Fruit fly (Drosophila melanogaster) whole organism, embryonic: ENCODE measurements around the gene CG3339.

Experiments used
- Atf3 ChIP-seq: fragments of 200-800 bp; sonication (Bioruptor generic); optimal IDR thresholded peaks from 3 replicates; lab custom pipeline; 2016; ENCODE audit warnings: missing biosample characterization, missing genetic modification characterization
- Bdp1 ChIP-seq: fragments of 200-800 bp; sonication (Bioruptor generic); optimal IDR thresholded peaks from 3 replicates; lab custom pipeline; 2016; ENCODE audit warnings: missing biosample characterization, missing genetic modification characterization
- CG10147 ChIP-seq: fragments of 200-800 bp; sonication (Bioruptor generic); optimal IDR thresholded peaks from 2 replicates; lab custom pipeline; 2019; ENCODE audit warnings: missing biosample characterization, mild to moderate bottlenecking, missing genetic modification characterization, moderate library complexity
- CG12769 ChIP-seq: fragments of 200-800 bp; sonication (Bioruptor generic); optimal IDR thresholded peaks from 2 replicates; lab custom pipeline; 2019; ENCODE audit warnings: missing biosample characterization, mild to moderate bottlenecking, missing genetic modification characterization, moderate library complexity
- CG13296 ChIP-seq: fragments of 200-800 bp; sonication (Bioruptor generic); optimal IDR thresholded peaks from 3 replicates; lab custom pipeline; 2018; ENCODE audit warnings: missing biosample characterization, mild to moderate bottlenecking, missing genetic modification characterization
- CG14667 ChIP-seq: fragments of 200-800 bp; sonication (Bioruptor generic); IDR thresholded peaks from 2 replicates; pipeline ENCODE4 v1.3.6; 2022; ENCODE audit warnings: missing biosample characterization, missing genetic modification characterization
- CG17361 ChIP-seq: fragments of 200-800 bp; sonication (Bioruptor generic); IDR thresholded peaks from 3 replicates; pipeline ENCODE4 v1.3.6; 2022; ENCODE audit warnings: missing biosample characterization, missing genetic modification characterization
- CG1792 ChIP-seq: fragments of 200-800 bp; sonication (Bioruptor generic); optimal IDR thresholded peaks from 2 replicates; lab custom pipeline; 2016; ENCODE audit warnings: missing biosample characterization, missing genetic modification characterization
- CG2129 ChIP-seq: fragments of 200-800 bp; sonication (Bioruptor generic); IDR thresholded peaks from 2 replicates; pipeline ENCODE4 v1.3.6; 2022; ENCODE audit warnings: missing biosample characterization, missing genetic modification characterization; ENCODE audit not compliant: partially characterized antibody
- CG30431 ChIP-seq: fragments of 200-800 bp; sonication (Bioruptor generic); optimal IDR thresholded peaks from 2 replicates; lab custom pipeline; 2017; ENCODE audit warnings: missing biosample characterization, missing genetic modification characterization
- CG3847 ChIP-seq: fragments of 200-800 bp; sonication (Bioruptor generic); IDR thresholded peaks from 2 replicates; pipeline ENCODE4 v1.3.6; 2022; ENCODE audit warnings: missing biosample characterization, missing genetic modification characterization
- CG9797 ChIP-seq: fragments of 200-800 bp; sonication (Bioruptor generic); optimal IDR thresholded peaks from 3 replicates; lab custom pipeline; 2018; ENCODE audit warnings: missing biosample characterization, mild to moderate bottlenecking, missing genetic modification characterization
- Drgx ChIP-seq: fragments of 200-800 bp; sonication (Bioruptor generic); IDR thresholded peaks from 2 replicates; pipeline ENCODE4 v1.3.6; 2022; ENCODE audit warnings: missing biosample characterization, missing genetic modification characterization
- Hsf ChIP-seq: fragments of 200-800 bp; sonication (Bioruptor generic); optimal IDR thresholded peaks from 3 replicates; lab custom pipeline; 2016; ENCODE audit warnings: missing biosample characterization, missing genetic modification characterization
- Myb ChIP-seq: fragments of 200-800 bp; sonication (Bioruptor generic); optimal IDR thresholded peaks from 2 replicates; lab custom pipeline; 2016; ENCODE audit warnings: missing biosample characterization, missing genetic modification characterization
- NfI ChIP-seq: fragments of 200-800 bp; sonication (Bioruptor generic); optimal IDR thresholded peaks from 3 replicates; lab custom pipeline; 2018; ENCODE audit warnings: missing biosample characterization, mild to moderate bottlenecking, missing genetic modification characterization, moderate library complexity
- Opbp ChIP-seq: fragments of 200-800 bp; sonication (Bioruptor generic); IDR thresholded peaks from 3 replicates; pipeline ENCODE4 v1.3.6; 2022; ENCODE audit warnings: missing biosample characterization, missing genetic modification characterization; ENCODE audit not compliant: partially characterized antibody
- Optix ChIP-seq: fragments of 200-800 bp; sonication (Bioruptor generic); IDR thresholded peaks from 3 replicates; pipeline ENCODE4 v1.3.6; 2022; ENCODE audit warnings: missing biosample characterization, missing genetic modification characterization
- Usf ChIP-seq: fragments of 200-800 bp; sonication (Bioruptor generic); optimal IDR thresholded peaks from 2 replicates; lab custom pipeline; 2017; ENCODE audit warnings: missing genotype, missing biosample characterization, missing genetic modification characterization
- ac ChIP-seq: fragments of 200-800 bp; sonication (Bioruptor generic); optimal IDR thresholded peaks from 3 replicates; lab custom pipeline; 2017; ENCODE audit warnings: missing biosample characterization, mild to moderate bottlenecking, missing genetic modification characterization
- amos ChIP-seq: fragments of 200-800 bp; sonication (Bioruptor generic); IDR thresholded peaks from 2 replicates; pipeline ENCODE4 v1.3.6; 2022; ENCODE audit warnings: missing biosample characterization, missing genetic modification characterization; ENCODE audit not compliant: partially characterized antibody
- ara ChIP-seq: fragments of 200-800 bp; sonication (Bioruptor generic); IDR thresholded peaks from 2 replicates; pipeline ENCODE4 v1.3.6; 2022; ENCODE audit warnings: missing biosample characterization, missing genetic modification characterization
- az2 ChIP-seq: fragments of 200-800 bp; sonication (Bioruptor generic); optimal IDR thresholded peaks from 3 replicates; lab custom pipeline; 2016; ENCODE audit warnings: missing biosample characterization, missing genetic modification characterization
- bowl ChIP-seq: fragments of 200-800 bp; sonication (Bioruptor generic); IDR thresholded peaks from 2 replicates; pipeline ENCODE4 v1.3.6; 2022; ENCODE audit warnings: missing biosample characterization, missing genetic modification characterization
- ci ChIP-seq: fragments of 200-800 bp; sonication (Bioruptor generic); IDR thresholded peaks from 3 replicates; pipeline ENCODE4 v1.3.6; 2022; ENCODE audit warnings: missing biosample characterization, missing genetic modification characterization
- esg ChIP-seq: fragments of 200-800 bp; sonication (Bioruptor generic); conservative IDR thresholded peaks from 2 replicates; pipeline ENCODE4 v1.3.6; 2022; ENCODE audit warnings: missing biosample characterization, missing genetic modification characterization
- fd102C ChIP-seq: fragments of 200-800 bp; sonication (Bioruptor generic); optimal IDR thresholded peaks from 2 replicates; lab custom pipeline; 2018; ENCODE audit warnings: missing biosample characterization, mild to moderate bottlenecking, missing genetic modification characterization, moderate library complexity
- grau ChIP-seq: fragments of 200-800 bp; optimal IDR thresholded peaks from 3 replicates; lab custom pipeline; 2019; ENCODE audit warnings: missing biosample characterization, mild to moderate bottlenecking, missing genetic modification characterization, moderate library complexity
- gro ChIP-seq: fragments of 200-800 bp; sonication (Bioruptor generic); optimal IDR thresholded peaks from 2 replicates; lab custom pipeline; 2016; ENCODE audit warnings: missing biosample characterization, missing genetic modification characterization
- hth ChIP-seq: fragments of >200 bp; optimal IDR thresholded peaks from 2 replicates; lab custom pipeline; 2017; ENCODE audit warnings: inconsistent platforms
- kay ChIP-seq: fragments of 200-800 bp; sonication (Bioruptor generic); optimal IDR thresholded peaks from 2 replicates; lab custom pipeline; 2016; ENCODE audit warnings: missing biosample characterization, missing genetic modification characterization
- lbe ChIP-seq: fragments of 200-800 bp; sonication (Bioruptor generic); optimal IDR thresholded peaks from 2 replicates; lab custom pipeline; 2016; ENCODE audit warnings: missing biosample characterization, mild to moderate bottlenecking, missing genetic modification characterization
- lmd ChIP-seq: fragments of 200-800 bp; sonication (Bioruptor generic); IDR thresholded peaks from 2 replicates; pipeline ENCODE4 v1.3.6; 2022; ENCODE audit warnings: missing biosample characterization, missing genetic modification characterization
- lola ChIP-seq, 3 experiments: fragments of >200 bp in 2 of 3; fragments of 200-800 bp in 1 of 3; sonication (Bioruptor generic) in 1 of 3; optimal IDR thresholded peaks; 2 replicates each; lab custom pipeline; 2017 to 2019; ENCODE audit warnings: missing biosample characterization in 3 of 3, missing genetic modification characterization in 3 of 3, mild to moderate bottlenecking in 1 of 3, moderate library complexity in 1 of 3
- lov ChIP-seq, 2 experiments: fragments of 200-800 bp in 1 of 2; fragments of >200 bp in 1 of 2; sonication (Bioruptor generic) in 1 of 2; IDR thresholded peaks in 1 of 2; optimal IDR thresholded peaks in 1 of 2; 2 replicates in 1 of 2; 3 replicates in 1 of 2; pipeline versions ENCODE4 v1.3.6 to Lab custom; 2017 to 2022; ENCODE audit warnings: missing biosample characterization in 1 of 2, missing genetic modification characterization in 1 of 2
- nom ChIP-seq: fragments of 200-800 bp; sonication (Bioruptor generic); optimal IDR thresholded peaks from 2 replicates; lab custom pipeline; 2017; ENCODE audit warnings: missing biosample characterization, missing genetic modification characterization, mild to moderate bottlenecking, moderate library complexity, missing genetic modification reagents
- otp ChIP-seq: fragments of 200-800 bp; sonication (Bioruptor generic); IDR thresholded peaks from 3 replicates; pipeline ENCODE4, ENCODE4 v1.3.6; 2022; ENCODE audit warnings: missing biosample characterization, missing genetic modification characterization
- peb ChIP-seq: fragments of 200-800 bp; sonication (Bioruptor generic); IDR thresholded peaks from 2 replicates; pipeline ENCODE4 v1.3.6; 2022; ENCODE audit warnings: missing biosample characterization, missing genetic modification characterization
- pnt ChIP-seq: fragments of 200-800 bp; sonication (Bioruptor generic); optimal IDR thresholded peaks from 3 replicates; lab custom pipeline; 2016; ENCODE audit warnings: missing biosample characterization, missing genetic modification characterization
- prd ChIP-seq, 3 experiments: fragments of >200 bp in 2 of 3; fragments of 200-800 bp in 1 of 3; sonication (Bioruptor generic) in 1 of 3; optimal IDR thresholded peaks in 2 of 3; IDR thresholded peaks in 1 of 3; 2 replicates in 2 of 3; 3 replicates in 1 of 3; pipeline versions ENCODE4 v1.3.6 to Lab custom; 2017 to 2022; ENCODE audit warnings: missing biosample characterization in 1 of 3, missing genetic modification characterization in 1 of 3
- rib ChIP-seq: fragments of 200-800 bp; sonication (Bioruptor generic); IDR thresholded peaks from 2 replicates; pipeline ENCODE4 v1.3.6; 2022; ENCODE audit warnings: missing biosample characterization, missing genetic modification characterization
- sc ChIP-seq, 3 experiments: fragments of >200 bp in 2 of 3; fragments of 200-800 bp in 1 of 3; sonication (Bioruptor generic) in 1 of 3; optimal IDR thresholded peaks; 2 replicates in 2 of 3; 3 replicates in 1 of 3; lab custom pipeline; 2017; ENCODE audit warnings: mild to moderate bottlenecking in 1 of 3, missing biosample characterization in 1 of 3, missing genetic modification characterization in 1 of 3, missing genetic modification reagents in 1 of 3
- seq ChIP-seq: fragments of 200-800 bp; sonication (Bioruptor generic); IDR thresholded peaks from 2 replicates; pipeline ENCODE4 v1.3.6; 2022; ENCODE audit warnings: missing biosample characterization, missing genetic modification characterization
- sima ChIP-seq: fragments of 200-800 bp; sonication (Bioruptor generic); optimal IDR thresholded peaks from 2 replicates; lab custom pipeline; 2016; ENCODE audit warnings: missing biosample characterization, missing genetic modification characterization
- so ChIP-seq: fragments of 200-800 bp; sonication (Bioruptor generic); IDR thresholded peaks from 3 replicates; pipeline ENCODE4 v1.3.6; 2022; ENCODE audit warnings: missing biosample characterization, missing genetic modification characterization
- vfl ChIP-seq: fragments of 200-800 bp; sonication (Bioruptor generic); optimal IDR thresholded peaks from 2 replicates; lab custom pipeline; 2016; ENCODE audit warnings: missing biosample characterization, missing genetic modification characterization
- vvl ChIP-seq: fragments of 200-800 bp; sonication (Bioruptor generic); IDR thresholded peaks from 2 replicates; pipeline ENCODE4 v1.3.6; 2022; ENCODE audit warnings: missing biosample characterization, missing genetic modification characterization
- wdn ChIP-seq: fragments of 200-800 bp; sonication (Bioruptor generic); IDR thresholded peaks from 2 replicates; pipeline ENCODE4 v1.3.6; 2022; ENCODE audit warnings: missing biosample characterization, missing genetic modification characterization
- zen ChIP-seq: fragments of 200-800 bp; sonication (Bioruptor generic); optimal IDR thresholded peaks from 3 replicates; lab custom pipeline; 2018; ENCODE audit warnings: missing biosample characterization, mild to moderate bottlenecking, missing genetic modification characterization, moderate library complexity

Gene CG3339

DNA sequence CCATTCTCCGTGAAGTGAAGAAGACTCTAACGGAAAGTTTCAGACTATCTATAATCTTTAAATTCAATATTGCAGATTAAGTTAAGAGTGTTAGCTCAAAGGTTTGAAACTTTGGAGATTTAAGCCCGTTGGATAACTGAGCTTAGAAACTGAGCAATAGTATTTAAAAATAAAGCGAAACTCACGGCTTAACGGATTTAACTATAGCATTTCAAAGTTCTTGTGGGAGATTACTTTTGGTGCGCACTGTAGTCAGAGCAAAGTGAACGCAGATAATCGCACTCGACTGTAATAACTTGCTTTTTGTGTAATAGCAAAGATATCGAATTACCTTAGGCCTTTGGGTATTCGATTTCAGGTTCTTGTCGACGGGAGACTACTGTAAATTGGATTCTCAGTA lies 39.8 kb downstream of the CG3339 start, which contains the start of gene mrt (continued):
- TF ChIP-seq CG13296 (GFP tag; lab: Kevin White, UChicago) (no peak), lmd (GFP tag; lab: Robert Waterston, UW) (peak; percentile 69), Opbp (GFP tag; lab: Robert Waterston, UW) (no peak), Drgx (GFP tag; lab: Robert Waterston, UW) (peak; percentile 56; the same call in 1 of the 2 replicates), Hsf (GFP tag; lab: Kevin White, UChicago) (peak; percentile 19), otp (GFP tag; lab: Robert Waterston, UW) (peak; percentile 52; the same call in 1 of the 3 replicates), CG12769 (tag; lab: Kevin White, UChicago) (peak; percentile 30), CG2129 (GFP tag; lab: Robert Waterston, UW) (no peak), esg (GFP tag; lab: Robert Waterston, UW) (peak; percentile 38), amos (peak; percentile 10; the same call in 1 of the 2 replicates), ac (GFP tag; lab: Kevin White, UChicago) (no peak), gro (GFP tag; lab: Kevin White, UChicago) (peak; percentile 36), sc (optimal IDR thresholded peaks at IDR 0.05; lab: Kevin White, UChicago) (no peak), sc (GFP tag; optimal IDR thresholded peaks at IDR 0.05; lab: Kevin White, UChicago) (no peak), lov (optimal IDR thresholded peaks at IDR 0.05; lab: Kevin White, UChicago) (no peak), lov (GFP tag; IDR thresholded peaks at IDR 0.05; lab: Robert Waterston, UW) (no peak), CG17361 (GFP tag; lab: Robert Waterston, UW) (peak; percentile 49; the same call in 2 of the 3 replicates), CG10147 (GFP tag; lab: Kevin White, UChicago) (no peak), vfl (GFP tag; lab: Kevin White, UChicago) (peak; percentile 24), az2 (GFP tag; lab: Kevin White, UChicago) (peak; percentile 46), Atf3 (no peak), ci (GFP tag; lab: Robert Waterston, UW) (0 out of 3 replicates have a peak, but pooled peaks have one; percentile 24), zen (tag; lab: Kevin White, UChicago) (no peak), bowl (GFP tag; lab: Robert Waterston, UW) (0 out of 2 replicates have a peak, but pooled peaks have one; percentile 25), ara (no peak), CG1792 (GFP tag; lab: Kevin White, UChicago) (peak; percentile 10), lbe (GFP tag; lab: Kevin White, UChicago) (no peak), Optix (GFP tag; lab: Robert Waterston, UW) (no peak), CG14667 (GFP tag; lab: Robert Waterston, UW) (no peak), peb (no peak), nom (GFP tag; lab: Kevin White, UChicago) (no peak), seq (0 out of 2 replicates have a peak, but pooled peaks have one; percentile 33), wdn (GFP tag; lab: Robert Waterston, UW) (0 out of 2 replicates have a peak, but pooled peaks have one; percentile 6), sima (no peak), prd (optimal IDR thresholded peaks at IDR 0.05; lab: Kevin White, UChicago) (no peak), prd (GFP tag; IDR thresholded peaks at IDR 0.05; lab: Robert Waterston, UW) (peak; percentile 42; the same call in 2 of the 3 replicates), CG30431 (GFP tag; lab: Kevin White, UChicago) (peak; percentile 11), Usf (GFP tag; lab: Kevin White, UChicago) (peak; percentile 6), pnt (GFP tag; lab: Kevin White, UChicago) (no peak), rib (GFP tag; lab: Robert Waterston, UW) (0 out of 2 replicates have a peak, but pooled peaks have one; percentile 9), NfI (GFP tag; lab: Kevin White, UChicago) (peak; percentile 55), vvl (GFP tag; lab: Robert Waterston, UW) (peak; percentile 35), Myb (peak; percentile 48), grau (peak; percentile 90), CG3847 (GFP tag; lab: Robert Waterston, UW) (peak; percentile 46), Bdp1 (GFP tag; lab: Kevin White, UChicago) (peak; percentile 19), hth (lab: Kevin White, UChicago) (no peak), CG9797 (GFP tag; lab: Kevin White, UChicago) (no peak), so (0 out of 3 replicates have a peak, but pooled peaks have one; percentile 44), kay (no peak), fd102C (no peak), lola (GFP tag; optimal IDR thresholded peaks at IDR 0.05; lab: Kevin White, UChicago) (peak in 1 of 3 experiments; percentile 23)
